Fruit fly (Drosophila melanogaster): ENCODE data around the gene MED17.

MED17 gene

DNA sequence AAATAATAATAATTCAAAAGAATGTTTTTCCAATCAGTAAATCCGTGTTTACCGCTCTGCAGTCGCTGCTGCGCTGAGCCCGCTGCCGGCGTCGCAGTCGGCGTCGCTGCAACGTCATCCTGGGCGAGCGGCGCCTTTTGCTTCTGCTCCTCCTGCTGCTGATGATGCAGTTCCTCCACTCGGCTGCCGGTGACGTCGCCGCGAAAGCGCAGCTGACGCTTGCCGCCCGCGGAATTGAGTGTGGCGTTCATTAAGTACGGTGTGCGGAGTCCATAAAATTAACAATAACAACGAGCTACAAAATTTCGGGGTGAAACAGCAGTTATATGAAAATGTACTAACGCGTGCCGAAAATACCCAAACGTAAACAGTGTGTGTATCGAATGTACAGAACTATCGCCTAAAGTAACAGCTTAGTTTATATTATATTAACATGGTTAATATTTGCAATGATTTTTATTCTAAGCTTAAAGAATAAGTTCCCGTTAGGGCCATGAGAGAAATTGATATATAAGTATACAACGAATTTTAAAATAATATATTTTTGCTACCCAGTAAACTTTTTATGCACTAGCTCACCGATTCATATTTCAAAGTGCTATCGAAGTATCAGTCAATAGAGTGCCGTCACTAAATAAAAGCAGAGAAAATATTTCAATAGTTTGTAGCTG, 24.7 kb upstream of the MED17 start, which contains the start of the genes CG7218 and Cbp20 (continued):
- TF ChIP-seq sqz (GFP tag; optimal IDR thresholded peaks at IDR 0.05) (no peak), CG43689 (GFP tag; IDR thresholded peaks at IDR 0.05) (no peak), CG3065 (GFP tag; optimal IDR thresholded peaks at IDR 0.05) (peak; percentile 46), CG7357 (GFP tag; IDR thresholded peaks at IDR 0.05) (0 out of 3 replicates have a peak, but pooled peaks have one; percentile 28), CG8290 (GFP tag; optimal IDR thresholded peaks at IDR 0.05) (peak; percentile 56), CG8290 (tag; optimal IDR thresholded peaks at IDR 0.05) (peak; percentile 52 to 79), wek (GFP tag; optimal IDR thresholded peaks at IDR 0.05) (no peak), Hand (GFP tag; optimal IDR thresholded peaks at IDR 0.05) (no peak), chn (GFP tag; optimal IDR thresholded peaks at IDR 0.05) (peak; percentile 62), lola (GFP tag; optimal IDR thresholded peaks at IDR 0.05) (peak in 1 of 3 experiments; percentile 60), Spps (tag; optimal IDR thresholded peaks at IDR 0.05) (peak; percentile 7), CG13424 (tag; optimal IDR thresholded peaks at IDR 0.05) (peak; percentile 78), bsh (GFP tag; optimal IDR thresholded peaks at IDR 0.05) (peak in 1 of 2 experiments; percentile 43), tll (GFP tag; optimal IDR thresholded peaks at IDR 0.05) (peak in 1 of 2 experiments; percentile 47), twi (tag; optimal IDR thresholded peaks at IDR 0.05) (peak; percentile 57), dysf (GFP tag; IDR thresholded peaks at IDR 0.05) (peak; percentile 76), Doc3 (GFP tag; IDR thresholded peaks at IDR 0.05; ENCODE audit: partially characterized antibody) (peak; percentile 88), Fer3 (tag; optimal IDR thresholded peaks at IDR 0.05) (peak; percentile 78), HLH54F (GFP tag; optimal IDR thresholded peaks at IDR 0.05) (peak; percentile 57), schlank (tag; optimal IDR thresholded peaks at IDR 0.05) (no peak), CG11093 (GFP tag; IDR thresholded peaks at IDR 0.05) (peak; percentile 41; the same call in 1 of the 3 replicates), tin (GFP tag; optimal IDR thresholded peaks at IDR 0.05) (peak; percentile 77), gem (tag; optimal IDR thresholded peaks at IDR 0.05) (peak; percentile 78), E2f1 (GFP tag; IDR thresholded peaks at IDR 0.05) (peak; percentile 76), peb (GFP tag; IDR thresholded peaks at IDR 0.05) (peak; percentile 25; the same call in 1 of the 2 replicates), Ravus (GFP tag; IDR thresholded peaks at IDR 0.05) (no peak), Xbp1 (GFP tag; optimal IDR thresholded peaks at IDR 0.05) (peak; percentile 84), CG6854 (GFP tag; optimal IDR thresholded peaks at IDR 0.05) (no peak), crc (GFP tag; optimal IDR thresholded peaks at IDR 0.05) (no peak), jing (GFP tag; optimal IDR thresholded peaks at IDR 0.05) (no peak), otp (GFP tag; IDR thresholded peaks at IDR 0.05) (peak; percentile 12; the same call in 1 of the 3 replicates), CG30431 (GFP tag; optimal IDR thresholded peaks at IDR 0.05) (no peak), Awh (GFP tag; IDR thresholded peaks at IDR 0.05) (peak; percentile 49; the same call in 1 of the 2 replicates), CG5245 (GFP tag; optimal IDR thresholded peaks at IDR 0.05) (peak; percentile 55), CG8924 (tag; optimal IDR thresholded peaks at IDR 0.05) (peak; percentile 64), CG13624 (GFP tag; optimal IDR thresholded peaks at IDR 0.05) (peak; percentile 53), CG10979 (tag; optimal IDR thresholded peaks at IDR 0.05) (peak; percentile 52), lmd (GFP tag; IDR thresholded peaks at IDR 0.05) (peak; percentile 76), D19A (tag; optimal IDR thresholded peaks at IDR 0.05) (peak; percentile 32), CG1233 (GFP tag; optimal IDR thresholded peaks at IDR 0.05) (peak; percentile 67), org-1 (GFP tag; optimal IDR thresholded peaks at IDR 0.05) (no peak), CG17359 (tag; optimal IDR thresholded peaks at IDR 0.05) (peak; percentile 64), MESR4 (GFP tag; optimal IDR thresholded peaks at IDR 0.05) (peak; percentile 67), ham (GFP tag; IDR thresholded peaks at IDR 0.05) (no peak), Poxn (GFP tag; IDR thresholded peaks at IDR 0.05) (peak; percentile 13; the same call in 1 of the 2 replicates), so (GFP tag; IDR thresholded peaks at IDR 0.05) (no peak), mam (GFP tag; optimal IDR thresholded peaks at IDR 0.05) (peak; percentile 89), amos (GFP tag; IDR thresholded peaks at IDR 0.05; ENCODE audit: partially characterized antibody) (peak; percentile 81), z (GFP tag; IDR thresholded peaks at IDR 0.05) (no peak)
